Worm (Caenorhabditis elegans): ENCODE data around the gene Y32G9A.2.

ce11 chrV:1895483-1895882 lies 22.8 kb upstream of the Y32G9A.2 start, which contains the start of gene nphp-2:
- TF ChIP-seq W03F9.2 (tag; optimal IDR thresholded peaks at IDR 0.05), result no peak
- TF ChIP-seq dao-5 (tag; optimal IDR thresholded peaks at IDR 0.05), result no peak
- TF ChIP-seq him-1 (tag; optimal IDR thresholded peaks at IDR 0.05), result no peak
